Fruit fly (Drosophila melanogaster) whole organism, adult: ENCODE results near the gene Zpr1.

Source experiments
- CG5204 ChIP-seq: fragments of 200-800 bp; sonication (Bioruptor generic); optimal IDR thresholded peaks from 2 replicates; lab custom pipeline; 2016; ENCODE audit warnings: missing biosample characterization, missing genetic modification characterization
- pad ChIP-seq: fragments of 200-800 bp; sonication (Bioruptor generic); optimal IDR thresholded peaks from 3 replicates; lab custom pipeline; 2017; ENCODE audit warnings: missing biosample characterization, missing genetic modification characterization, mild to moderate bottlenecking, moderate library complexity, missing genetic modification reagents

- TF ChIP-seq CG5204 (GFP tag; lab: Kevin White, UChicago) (no peak), pad (GFP tag; lab: Kevin White, UChicago) (no peak)
Observed at dm6 chrX:9155134-9155533, 6.8 kb downstream of the Zpr1 start.
